Worm (Caenorhabditis elegans) whole organism, L2 larva: ENCODE measurements around the gene ZC404.1.

Source experiments
- C34F6.9 ChIP-seq: fragments of 150-350 bp; optimal IDR thresholded peaks from 2 replicates; lab custom pipeline; 2014; ENCODE audit warnings: missing biosample characterization, missing genetic modification characterization
- F13H6.1 ChIP-seq: sonication (generic microtip); optimal IDR thresholded peaks from 2 replicates; lab custom pipeline; 2016; ENCODE audit warnings: missing genetic modification characterization, missing compliant biosample characterization
- R02D3.7 ChIP-seq: fragments of 150-350 bp; optimal IDR thresholded peaks from 2 replicates; lab custom pipeline; 2014; ENCODE audit warnings: missing biosample characterization, missing genetic modification characterization
- Y55F3AM.14 ChIP-seq: fragments of 200-800 bp; sonication (Bioruptor generic); optimal IDR thresholded peaks from 2 replicates; lab custom pipeline; 2018; ENCODE audit warnings: mild to moderate bottlenecking, missing genetic modification characterization, missing compliant biosample characterization
- ZK546.5 ChIP-seq: sonication (generic microtip); optimal IDR thresholded peaks from 2 replicates; lab custom pipeline; 2017; ENCODE audit warnings: missing biosample characterization, missing genetic modification characterization
- alr-1 ChIP-seq: fragments of 150-350 bp; optimal IDR thresholded peaks from 2 replicates; lab custom pipeline; 2014; ENCODE audit warnings: missing biosample characterization, missing genetic modification characterization
- aly-2 ChIP-seq: fragments of 150-350 bp; optimal IDR thresholded peaks from 2 replicates; lab custom pipeline; 2014; ENCODE audit warnings: missing biosample characterization, missing genetic modification characterization
- ama-1 ChIP-seq: fragments of 150-350 bp; optimal IDR thresholded peaks from 2 replicates; lab custom pipeline; 2018; ENCODE audit warnings: inconsistent platforms
- blmp-1 ChIP-seq: sonication (generic microtip); optimal IDR thresholded peaks from 2 replicates; lab custom pipeline; 2017; ENCODE audit warnings: missing genetic modification characterization, mild to moderate bottlenecking, missing compliant biosample characterization, antibody characterized with exemption, moderate library complexity; ENCODE audit not compliant: insufficient read depth
- ceh-16 ChIP-seq: fragments of 150-350 bp; optimal IDR thresholded peaks from 2 replicates; lab custom pipeline; 2014; ENCODE audit warnings: missing biosample characterization, missing genetic modification characterization
- ceh-82 ChIP-seq: fragments of 150-350 bp; optimal IDR thresholded peaks from 2 replicates; lab custom pipeline; 2014; ENCODE audit warnings: missing biosample characterization, missing genetic modification characterization
- crh-2 ChIP-seq: sonication (generic microtip); optimal IDR thresholded peaks from 2 replicates; lab custom pipeline; 2017; ENCODE audit warnings: missing biosample characterization, missing genetic modification characterization
- dmd-4 ChIP-seq: sonication (generic microtip); optimal IDR thresholded peaks from 2 replicates; lab custom pipeline; 2017; ENCODE audit warnings: missing biosample characterization, missing genetic modification characterization
- egl-27 ChIP-seq: sonication (generic microtip); optimal IDR thresholded peaks from 3 replicates; lab custom pipeline; 2017; ENCODE audit warnings: missing biosample characterization, missing genetic modification reagents, missing genetic modification characterization
- elt-3 ChIP-seq: sonication (generic microtip); optimal IDR thresholded peaks from 2 replicates; lab custom pipeline; 2017; ENCODE audit warnings: missing biosample characterization, missing genetic modification characterization
- fos-1 ChIP-seq: fragments of 150-350 bp; optimal IDR thresholded peaks from 2 replicates; lab custom pipeline; 2014; ENCODE audit warnings: missing biosample characterization, missing genetic modification characterization
- gmeb-1 ChIP-seq: fragments of 150-350 bp; optimal IDR thresholded peaks from 2 replicates; lab custom pipeline; 2014; ENCODE audit warnings: missing biosample characterization, missing genetic modification characterization
- lin-11 ChIP-seq: fragments of 150-350 bp; sonication (generic microtip); optimal IDR thresholded peaks from 2 replicates; lab custom pipeline; 2014; ENCODE audit warnings: missing biosample characterization, missing genetic modification characterization, inconsistent platforms, mixed read lengths
- lin-13 ChIP-seq: fragments of 150-350 bp; optimal IDR thresholded peaks from 2 replicates; lab custom pipeline; 2014; ENCODE audit warnings: missing biosample characterization, missing genetic modification reagents, missing genetic modification characterization
- lsy-2 ChIP-seq, 2 experiments: fragments of 150-350 bp in 1 of 2; sonication (generic microtip) in 1 of 2; optimal IDR thresholded peaks; 2 replicates each; lab custom pipeline; 2014 to 2017; ENCODE audit warnings: missing biosample characterization in 2 of 2, missing genetic modification characterization in 2 of 2
- mbf-1 ChIP-seq: sonication (generic microtip); optimal IDR thresholded peaks from 2 replicates; lab custom pipeline; 2017; ENCODE audit warnings: missing biosample characterization, missing genetic modification characterization
- nhr-12 ChIP-seq: fragments of 150-350 bp; optimal IDR thresholded peaks from 2 replicates; lab custom pipeline; 2014; ENCODE audit warnings: missing biosample characterization, missing genetic modification characterization
- nhr-129 ChIP-seq: fragments of 150-350 bp; optimal IDR thresholded peaks from 2 replicates; lab custom pipeline; 2014; ENCODE audit warnings: missing biosample characterization, missing genetic modification characterization
- nhr-21 ChIP-seq: fragments of 150-350 bp; optimal IDR thresholded peaks from 2 replicates; lab custom pipeline; 2014; ENCODE audit warnings: missing biosample characterization, missing genetic modification characterization
- nhr-23 ChIP-seq: fragments of 150-350 bp; optimal IDR thresholded peaks from 2 replicates; lab custom pipeline; 2014; ENCODE audit warnings: missing biosample characterization, missing genetic modification reagents, missing genetic modification characterization
- nhr-237 ChIP-seq: fragments of 150-350 bp; optimal IDR thresholded peaks from 2 replicates; lab custom pipeline; 2014; ENCODE audit warnings: missing biosample characterization, missing genetic modification characterization
- nhr-25 ChIP-seq: fragments of 150-350 bp; sonication (generic microtip); optimal IDR thresholded peaks from 3 replicates; lab custom pipeline; 2014; ENCODE audit warnings: missing biosample characterization, missing genetic modification characterization
- nhr-6 ChIP-seq: fragments of 150-350 bp; optimal IDR thresholded peaks from 2 replicates; lab custom pipeline; 2014; ENCODE audit warnings: missing biosample characterization, missing genetic modification characterization
- nhr-77 ChIP-seq: fragments of 150-350 bp; optimal IDR thresholded peaks from 2 replicates; lab custom pipeline; 2014; ENCODE audit warnings: missing biosample characterization, missing genetic modification characterization
- peb-1 ChIP-seq: fragments of 150-350 bp; optimal IDR thresholded peaks from 2 replicates; lab custom pipeline; 2014; ENCODE audit warnings: missing biosample characterization, missing genetic modification characterization
- sem-4 ChIP-seq: fragments of 150-350 bp; optimal IDR thresholded peaks from 2 replicates; lab custom pipeline; 2014; ENCODE audit warnings: missing biosample characterization, missing genetic modification reagents, missing genetic modification characterization
- sma-3 ChIP-seq: sonication (generic microtip); optimal IDR thresholded peaks from 2 replicates; lab custom pipeline; 2016; ENCODE audit warnings: missing genetic modification reagents, missing genetic modification characterization, missing compliant biosample characterization
- sma-9 ChIP-seq, 2 experiments: fragments of 150-350 bp in 1 of 2; sonication (generic microtip) in 1 of 2; optimal IDR thresholded peaks; 2 replicates each; lab custom pipeline; 2014 to 2016; ENCODE audit warnings: missing genetic modification characterization in 2 of 2, mild to moderate bottlenecking in 1 of 2, missing biosample characterization in 1 of 2, missing compliant biosample characterization in 1 of 2, missing genetic modification reagents in 1 of 2, moderate library complexity in 1 of 2
- snpc-4 ChIP-seq: fragments of 150-350 bp; optimal IDR thresholded peaks from 2 replicates; lab custom pipeline; 2014; ENCODE audit warnings: missing biosample characterization, missing genetic modification characterization
- unc-39 ChIP-seq: fragments of 150-350 bp; optimal IDR thresholded peaks from 2 replicates; lab custom pipeline; 2014; ENCODE audit warnings: missing biosample characterization, missing genetic modification characterization
- unc-55 ChIP-seq: fragments of 150-350 bp; sonication (generic microtip); optimal IDR thresholded peaks from 3 replicates; lab custom pipeline; 2014; ENCODE audit warnings: missing biosample characterization, missing genetic modification reagents, missing genetic modification characterization
- unc-62 ChIP-seq: fragments of 150-350 bp; optimal IDR thresholded peaks from 2 replicates; lab custom pipeline; 2014; ENCODE audit warnings: missing biosample characterization, missing genetic modification reagents, missing genetic modification characterization
- ztf-1 ChIP-seq: fragments of 200-800 bp; sonication (Bioruptor generic); conservative IDR thresholded peaks from 2 replicates; pipeline ENCODE4 v1.3.6; 2022; ENCODE audit warnings: missing genetic modification characterization, missing compliant biosample characterization
- ztf-11 ChIP-seq: sonication (generic microtip); optimal IDR thresholded peaks from 2 replicates; lab custom pipeline; 2017; ENCODE audit warnings: missing biosample characterization, missing genetic modification characterization

Gene ZC404.1

ce11 chrV:6784853-6785492, 9.0 kb upstream of the ZC404.1 start, which contains the start of the genes spn-4 and spe-39 (continued):
- TF ChIP-seq peb-1 (no peak), dmd-4 (tag; lab: Kevin White, UChicago) (no peak), unc-62 (GFP tag; lab: Kevin White, UChicago) (no peak), gmeb-1 (tag; lab: Kevin White, UChicago) (peak; percentile 96), unc-39 (tag; lab: Kevin White, UChicago) (no peak), elt-3 (tag; lab: Kevin White, UChicago) (no peak), snpc-4 (peak; percentile 3)

ce11 chrV:6787906-6788430, 6.0 kb upstream of the ZC404.1 start, which contains the start of gene ZC404.2:
Gene ZC404.2, plus strand, starts transcription at chrV:6787952.
- TF ChIP-seq Y55F3AM.14 (GFP tag; lab: Kevin White, UChicago) (no peak), ztf-11 (tag; lab: Kevin White, UChicago) (no peak), lin-11 (no peak), nhr-6 (tag; lab: Kevin White, UChicago) (no peak), crh-2 (tag; lab: Kevin White, UChicago) (no peak), dmd-4 (tag; lab: Kevin White, UChicago) (no peak), ama-1 (no peak), peb-1 (no peak), aly-2 (no peak), nhr-23 (no peak), egl-27 (tag; lab: Kevin White, UChicago) (no peak), R02D3.7 (no peak), ceh-82 (tag; lab: Kevin White, UChicago) (no peak), nhr-21 (tag; lab: Kevin White, UChicago) (no peak), mbf-1 (tag; lab: Kevin White, UChicago) (no peak), ztf-1 (GFP tag; lab: Robert Waterston, UW) (no peak), snpc-4 (no peak), C34F6.9 (no peak), ceh-16 (tag; lab: Kevin White, UChicago) (no peak)

- TF ChIP-seq nhr-21 (tag; lab: Kevin White, UChicago) (no peak), ZK546.5 (tag; lab: Kevin White, UChicago) (no peak), ama-1 (no peak), fos-1 (tag; lab: Kevin White, UChicago) (no peak), egl-27 (tag; lab: Kevin White, UChicago) (no peak)
Measured at ce11 chrV:6792565-6792964, 1.4 kb upstream of the ZC404.1 start, which contains the start of gene gck-2. Gene gck-2, minus strand, starts transcription at chrV:6792665.

- TF ChIP-seq nhr-6 (tag; lab: Kevin White, UChicago) (no peak), ceh-82 (tag; lab: Kevin White, UChicago) (no peak), lsy-2 (tag; optimal IDR thresholded peaks at IDR 0.05; lab: Kevin White, UChicago) (peak in 1 of 2 experiments; percentile 27), ceh-16 (tag; lab: Kevin White, UChicago) (no peak)
Measured at ce11 chrV:6792973-6793372, 1.0 kb upstream of the ZC404.1 start.

ce11 chrV:6796264-6796663, 2.3 kb downstream of the ZC404.1 start:
- TF ChIP-seq ceh-16 (tag; lab: Kevin White, UChicago), result no peak
- peak; percentile 83 for TF ChIP-seq crh-2 (tag; lab: Kevin White, UChicago)
- peak; percentile 7 for TF ChIP-seq C34F6.9

ce11 chrV:6796894-6797293, 2.9 kb downstream of the ZC404.1 start:
- no peak for TF ChIP-seq nhr-12 (tag; lab: Kevin White, UChicago)
- TF ChIP-seq egl-27 (tag; lab: Kevin White, UChicago), result no peak
- no peak for TF ChIP-seq mbf-1 (tag; lab: Kevin White, UChicago)
- peak; percentile 31 for TF ChIP-seq crh-2 (tag; lab: Kevin White, UChicago)
- peak; percentile 22 for TF ChIP-seq C34F6.9
- peak; percentile 41 for TF ChIP-seq nhr-129 (tag; lab: Kevin White, UChicago)
- TF ChIP-seq lin-13 (GFP tag; lab: Kevin White, UChicago), result no peak
- peak; percentile 65 for TF ChIP-seq unc-55
- TF ChIP-seq sem-4, result peak; percentile 28
- peak in 1 of 2 experiments; percentile 50 for TF ChIP-seq lsy-2 (tag; optimal IDR thresholded peaks at IDR 0.05; lab: Kevin White, UChicago)
- TF ChIP-seq blmp-1 (tag; lab: Kevin White, UChicago), result no peak
- peak; percentile 87 for TF ChIP-seq fos-1 (tag; lab: Kevin White, UChicago)
- no peak for TF ChIP-seq elt-3 (tag; lab: Kevin White, UChicago)
- TF ChIP-seq ceh-16 (tag; lab: Kevin White, UChicago), result no peak
- no peak for TF ChIP-seq sma-3 (GFP tag; lab: Kevin White, UChicago)
- peak; percentile 41 for TF ChIP-seq nhr-25 (tag; lab: Kevin White, UChicago)
- no peak for TF ChIP-seq snpc-4
- no peak for TF ChIP-seq ama-1
- no peak for TF ChIP-seq nhr-77 (tag; lab: Kevin White, UChicago)
- peak; percentile 38 for TF ChIP-seq F13H6.1 (tag; lab: Kevin White, UChicago)
- TF ChIP-seq nhr-237 (tag; lab: Kevin White, UChicago), result no peak
- peak; percentile 56 for TF ChIP-seq sma-9 (GFP tag; optimal IDR thresholded peaks at IDR 0.05; lab: Kevin White, UChicago)
- TF ChIP-seq sma-9 (tag; optimal IDR thresholded peaks at IDR 0.05; lab: Kevin White, UChicago), result no peak
- TF ChIP-seq R02D3.7, result no peak
- TF ChIP-seq ztf-11 (tag; lab: Kevin White, UChicago), result no peak
- no peak for TF ChIP-seq alr-1 (tag; lab: Kevin White, UChicago)
